Fruit fly (Drosophila melanogaster): Measurements from ENCODE around the gene Deaf1.

dm6 chr3L:19794203-19794802, 23.7 kb upstream of the Deaf1 start:
- peak; percentile 83 for TF ChIP-seq Atf6 (GFP tag; IDR thresholded peaks at IDR 0.05)
- peak; percentile 22 for TF ChIP-seq ac (GFP tag; optimal IDR thresholded peaks at IDR 0.05)
- no peak for TF ChIP-seq NC2α (GFP tag; optimal IDR thresholded peaks at IDR 0.05)
- peak; percentile 87 for TF ChIP-seq vvl (GFP tag; IDR thresholded peaks at IDR 0.05)
- peak; percentile 67 for TF ChIP-seq so (GFP tag; IDR thresholded peaks at IDR 0.05)

Data from whole organism, embryonic.